Fruit fly (Drosophila melanogaster): ENCODE data around the gene promL.

promL gene

dm6 chr3L:3090581-3091345, 36.8 kb downstream of the promL start (continued):
- TF ChIP-seq CG34422 (GFP tag; IDR thresholded peaks at IDR 0.05) (peak; percentile 68; the same call in 1 of the 3 replicates), fd102C (GFP tag; optimal IDR thresholded peaks at IDR 0.05) (no peak), sug (tag; optimal IDR thresholded peaks at IDR 0.05) (peak; percentile 28), salm (tag; optimal IDR thresholded peaks at IDR 0.05) (no peak), Bteb2 (GFP tag; optimal IDR thresholded peaks at IDR 0.05) (peak; percentile 30), Rx (GFP tag; IDR thresholded peaks at IDR 0.05) (peak; percentile 25; the same call in 1 of the 2 replicates), sr (GFP tag; IDR thresholded peaks at IDR 0.05) (0 out of 3 replicates have a peak, but pooled peaks have one; percentile 57), CG18262 (tag; optimal IDR thresholded peaks at IDR 0.05) (peak; percentile 56), Dfd (GFP tag; optimal IDR thresholded peaks at IDR 0.05) (no peak), Blimp-1 (GFP tag; optimal IDR thresholded peaks at IDR 0.05) (peak; percentile 48), MBD-R2 (GFP tag; IDR thresholded peaks at IDR 0.05) (no peak; the same call in 1 of the 2 replicates), pb (GFP tag; optimal IDR thresholded peaks at IDR 0.05) (no peak), peb (GFP tag; IDR thresholded peaks at IDR 0.05) (0 out of 2 replicates have a peak, but pooled peaks have one; percentile 9), Sry-δ (GFP tag; optimal IDR thresholded peaks at IDR 0.05) (peak; percentile 18), grau (tag; optimal IDR thresholded peaks at IDR 0.05) (peak; percentile 55), CG4404 (GFP tag; IDR thresholded peaks at IDR 0.05) (no peak), pzg (GFP tag; optimal IDR thresholded peaks at IDR 0.05) (peak; percentile 6), Pdp1 (GFP tag; optimal IDR thresholded peaks at IDR 0.05) (peak; percentile 34 to 38), chn (GFP tag; optimal IDR thresholded peaks at IDR 0.05) (peak; percentile 61), CG2129 (GFP tag; IDR thresholded peaks at IDR 0.05; ENCODE audit: partially characterized antibody) (no peak), shn (GFP tag; optimal IDR thresholded peaks at IDR 0.05) (peak; percentile 50), CG10543 (GFP tag; optimal IDR thresholded peaks at IDR 0.05) (no peak), Gsc (GFP tag; IDR thresholded peaks at IDR 0.05) (no peak), Awh (GFP tag; IDR thresholded peaks at IDR 0.05) (0 out of 2 replicates have a peak, but pooled peaks have one; percentile 33), CG10431 (GFP tag; optimal IDR thresholded peaks at IDR 0.05) (peak; percentile 23), CG16813 (GFP tag; IDR thresholded peaks at IDR 0.05; ENCODE audit: partially characterized antibody) (no peak; the same call in 2 of the 3 replicates), Nf-YB (GFP tag; optimal IDR thresholded peaks at IDR 0.05) (no peak), mam (GFP tag; optimal IDR thresholded peaks at IDR 0.05) (peak; percentile 36), CG2875 (GFP tag; optimal IDR thresholded peaks at IDR 0.05) (peak; percentile 29), fu2 (GFP tag; optimal IDR thresholded peaks at IDR 0.05) (no peak), croc (GFP tag; conservative IDR thresholded peaks at IDR 0.05) (no peak), CG8478 (optimal IDR thresholded peaks at IDR 0.05) (no peak), CG10321 (GFP tag; IDR thresholded peaks at IDR 0.05) (no peak), Taf1 (GFP tag; IDR thresholded peaks at IDR 0.05) (no peak), CG1647 (GFP tag; optimal IDR thresholded peaks at IDR 0.05) (peak; percentile 19), trh (GFP tag; optimal IDR thresholded peaks at IDR 0.05) (no peak), crp (GFP tag; optimal IDR thresholded peaks at IDR 0.05) (no peak), CHES-1-like (GFP tag; optimal IDR thresholded peaks at IDR 0.05) (peak; percentile 24), CG8765 (GFP tag; IDR thresholded peaks at IDR 0.05) (0 out of 2 replicates have a peak, but pooled peaks have one; percentile 5), hb (GFP tag; IDR thresholded peaks at IDR 0.05; ENCODE audit: partially characterized antibody) (no peak), CG1529 (GFP tag; optimal IDR thresholded peaks at IDR 0.05) (no peak), CG5245 (GFP tag; optimal IDR thresholded peaks at IDR 0.05) (no peak), CG2678 (tag; optimal IDR thresholded peaks at IDR 0.05) (no peak), CG2202 (tag; optimal IDR thresholded peaks at IDR 0.05) (no peak), CG17359 (tag; optimal IDR thresholded peaks at IDR 0.05) (peak; percentile 79), CG33557 (GFP tag; optimal IDR thresholded peaks at IDR 0.05) (peak; percentile 50), slou (GFP tag; optimal IDR thresholded peaks at IDR 0.05) (no peak), Bdp1 (GFP tag; optimal IDR thresholded peaks at IDR 0.05) (peak; percentile 51), B-H2 (GFP tag; optimal IDR thresholded peaks at IDR 0.05) (peak; percentile 45)
